Worm (Caenorhabditis elegans) whole organism, young adult: ENCODE data around the gene srg-55.

Experiments
- D2030.7 ChIP-seq: fragments of 200-800 bp; sonication (Bioruptor generic); IDR thresholded peaks from 2 replicates; pipeline ENCODE4 v1.3.6; 2022; ENCODE audit warnings: missing genetic modification reagents, missing genetic modification characterization, missing compliant biosample characterization
- F57C9.4 ChIP-seq: sonication (generic microtip); optimal IDR thresholded peaks from 2 replicates; lab custom pipeline; 2017; ENCODE audit warnings: mild to moderate bottlenecking, missing genetic modification characterization, missing compliant biosample characterization
- Y67H2A.10 ChIP-seq: fragments of 200-800 bp; sonication (Bioruptor generic); conservative IDR thresholded peaks from 2 replicates; pipeline ENCODE4 v1.3.6; 2022; ENCODE audit warnings: missing genetic modification reagents, missing genetic modification characterization, missing compliant biosample characterization
- let-526 ChIP-seq: fragments of 200-800 bp; sonication (Bioruptor generic); IDR thresholded peaks from 2 replicates; pipeline ENCODE4 v1.3.6; 2022; ENCODE audit warnings: missing genetic modification reagents, missing genetic modification characterization, missing compliant biosample characterization
- lin-26 ChIP-seq: fragments of 200-800 bp; sonication (Bioruptor generic); IDR thresholded peaks from 2 replicates; pipeline ENCODE4 v1.3.6; 2022; ENCODE audit warnings: missing genetic modification reagents, missing genetic modification characterization, missing compliant biosample characterization
- unc-62 ChIP-seq: fragments of 150-350 bp; optimal IDR thresholded peaks from 2 replicates; lab custom pipeline; 2014; ENCODE audit warnings: missing biosample characterization, missing genetic modification reagents, missing genetic modification characterization

ce11 chrV:14936587-14936986, 8.4 kb upstream of the srg-55 start, which contains the start of gene C30G7.2:
- no peak for TF ChIP-seq D2030.7
- no peak for TF ChIP-seq lin-26
- TF ChIP-seq let-526 (GFP tag; lab: Robert Waterston, UW), result no peak
- TF ChIP-seq F57C9.4 (tag; lab: Kevin White, UChicago), result no peak
- no peak for TF ChIP-seq unc-62 (GFP tag; lab: Kevin White, UChicago)
- TF ChIP-seq Y67H2A.10, result no peak
